Worm (Caenorhabditis elegans) whole organism, early embryonic: ENCODE results near the gene F49F1.10.

Experiments
- B0310.2 ChIP-seq: sonication (generic microtip); optimal IDR thresholded peaks from 2 replicates; lab custom pipeline; 2016; ENCODE audit warnings: mild to moderate bottlenecking, missing genetic modification characterization, missing compliant biosample characterization
- F13C5.2 ChIP-seq: sonication (generic microtip); optimal IDR thresholded peaks from 2 replicates; lab custom pipeline; 2017; ENCODE audit warnings: mild to moderate bottlenecking, missing genetic modification characterization, inconsistent platforms, missing compliant biosample characterization
- aly-1 ChIP-seq: sonication (generic microtip); optimal IDR thresholded peaks from 2 replicates; lab custom pipeline; 2016; ENCODE audit warnings: missing genetic modification characterization, missing compliant biosample characterization
- ama-1 ChIP-seq: fragments of 150-350 bp; optimal IDR thresholded peaks from 2 replicates; lab custom pipeline; 2014
- ceh-13 ChIP-seq: fragments of 200-800 bp; sonication (Bioruptor generic); optimal IDR thresholded peaks from 2 replicates; lab custom pipeline; 2018; ENCODE audit warnings: mild to moderate bottlenecking, missing genetic modification characterization, missing compliant biosample characterization
- ceh-36 ChIP-seq: sonication (generic microtip); optimal IDR thresholded peaks from 2 replicates; lab custom pipeline; 2016; ENCODE audit warnings: missing genetic modification characterization, inconsistent platforms, missing compliant biosample characterization
- hmbx-1 ChIP-seq: sonication (generic microtip); optimal IDR thresholded peaks from 2 replicates; lab custom pipeline; 2016; ENCODE audit warnings: mild to moderate bottlenecking, missing genetic modification characterization, missing compliant biosample characterization
- hmg-4 ChIP-seq: fragments of 200-800 bp; sonication (Bioruptor generic); optimal IDR thresholded peaks from 2 replicates; lab custom pipeline; 2018; ENCODE audit warnings: mild to moderate bottlenecking, missing genetic modification characterization, missing compliant biosample characterization
- pes-1 ChIP-seq: fragments of 200-800 bp; sonication (Bioruptor generic); IDR thresholded peaks from 2 replicates; pipeline ENCODE4 v1.3.6; 2022; ENCODE audit warnings: missing genetic modification reagents, missing genetic modification characterization, missing compliant biosample characterization
- scrt-1 ChIP-seq: fragments of 200-800 bp; sonication (Bioruptor generic); IDR thresholded peaks from 2 replicates; pipeline ENCODE4 v1.3.6; 2022; ENCODE audit warnings: missing genetic modification characterization, missing compliant biosample characterization
- sea-1 ChIP-seq: fragments of 200-800 bp; sonication (Bioruptor generic); conservative IDR thresholded peaks from 2 replicates; pipeline ENCODE4 v1.3.6; 2022; ENCODE audit warnings: missing genetic modification characterization, missing compliant biosample characterization
- tbx-11 ChIP-seq: fragments of 200-800 bp; sonication (Bioruptor generic); IDR thresholded peaks from 2 replicates; pipeline ENCODE4 v1.3.6; 2022; ENCODE audit warnings: missing genetic modification characterization, missing compliant biosample characterization
- tbx-37 ChIP-seq: fragments of 200-800 bp; sonication (Bioruptor generic); conservative IDR thresholded peaks from 2 replicates; pipeline ENCODE4 v1.3.6; 2022; ENCODE audit warnings: missing genetic modification reagents, missing genetic modification characterization, missing compliant biosample characterization

DNA sequence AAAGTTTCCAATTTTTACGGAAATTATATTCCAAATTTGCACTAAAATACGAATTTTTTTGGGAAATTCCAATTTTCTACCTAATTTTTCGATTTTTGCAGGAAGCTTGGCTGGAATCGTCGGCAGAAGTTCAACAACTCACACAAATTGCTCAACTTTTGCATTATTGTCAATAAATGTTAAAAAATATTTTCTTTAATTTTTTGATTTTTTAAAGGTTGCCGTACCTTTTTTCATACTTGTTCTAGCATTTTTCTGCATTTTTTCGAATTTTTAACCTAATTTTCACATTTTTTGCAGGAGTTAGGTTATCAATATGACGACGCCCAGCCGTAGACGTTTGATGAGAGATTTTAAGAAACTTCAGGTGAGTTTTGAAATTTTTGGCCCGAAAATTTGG is 36.2 kb downstream of the F49F1.10 start, which contains the start of gene ubc-1:
- TF ChIP-seq hmbx-1 (tag; lab: Kevin White, UChicago) (no peak), F13C5.2 (tag; lab: Kevin White, UChicago) (no peak), ama-1 (lab: Kevin White, UChicago) (no peak), ceh-36 (tag; lab: Kevin White, UChicago) (no peak), B0310.2 (tag; lab: Kevin White, UChicago) (no peak), sea-1 (GFP tag; lab: Robert Waterston, UW) (no peak), aly-1 (tag; lab: Kevin White, UChicago) (no peak), tbx-37 (GFP tag; lab: Robert Waterston, UW) (no peak), pes-1 (no peak), tbx-11 (no peak), scrt-1 (no peak), ceh-13 (GFP tag; lab: Kevin White, UChicago) (no peak), hmg-4 (GFP tag; lab: Kevin White, UChicago) (no peak)
